Fruit fly (Drosophila melanogaster): ENCODE data around the gene TotM.

dm6 chr2L:5290530-5290929 lies 39.1 kb upstream of the TotM start:
- no peak for TF ChIP-seq CG15710 (tag; optimal IDR thresholded peaks at IDR 0.05)
- no peak for TF ChIP-seq gl (tag; optimal IDR thresholded peaks at IDR 0.05)
- TF ChIP-seq CG10348 (GFP tag; IDR thresholded peaks at IDR 0.05), result no peak
- no peak for TF ChIP-seq fd96Ca (GFP tag; IDR thresholded peaks at IDR 0.05)
